Worm (Caenorhabditis elegans) whole organism, L4 larva: ENCODE data around the gene fbxa-36.

Source experiments
- F44E2.7 ChIP-seq: fragments of 200-800 bp; sonication (Bioruptor generic); IDR thresholded peaks from 2 replicates; pipeline ENCODE4 v2.1.2; 2022; ENCODE audit warnings: missing genetic modification characterization, missing compliant biosample characterization
- F49E8.2 ChIP-seq: sonication (generic microtip); optimal IDR thresholded peaks from 2 replicates; lab custom pipeline; 2016; ENCODE audit warnings: missing compliant biosample characterization, mild to moderate bottlenecking, missing genetic modification characterization, borderline replicate concordance
- Y105C5A.15 ChIP-seq: fragments of 200-800 bp; sonication (Bioruptor generic); IDR thresholded peaks from 2 replicates; pipeline ENCODE4 v1.3.6; 2022; ENCODE audit warnings: missing genetic modification characterization, missing compliant biosample characterization
- ZK337.2 ChIP-seq: fragments of 200-800 bp; sonication (Bioruptor generic); IDR thresholded peaks from 2 replicates; pipeline ENCODE4 v1.3.6; 2022; ENCODE audit warnings: missing genetic modification reagents, missing genetic modification characterization, missing compliant biosample characterization
- ZK546.5 ChIP-seq, 2 experiments: sonication (generic microtip); optimal IDR thresholded peaks; 2 replicates each; lab custom pipeline; 2017; ENCODE audit warnings: missing biosample characterization in 2 of 2, missing genetic modification characterization in 2 of 2
- aha-1 ChIP-seq: fragments of 150-350 bp; peaks from one replicate; lab custom pipeline; 2014; ENCODE audit warnings: missing biosample characterization, missing genetic modification characterization
- attf-4 ChIP-seq: sonication (generic microtip); optimal IDR thresholded peaks from 3 replicates; lab custom pipeline; 2017; ENCODE audit warnings: missing biosample characterization, missing genetic modification characterization
- ceh-32 ChIP-seq: sonication (generic microtip); optimal IDR thresholded peaks from 2 replicates; lab custom pipeline; 2016; ENCODE audit warnings: mild to moderate bottlenecking, missing genetic modification characterization, missing compliant biosample characterization; ENCODE audit not compliant: poor library complexity
- daf-16 ChIP-seq, 3 experiments: sonication (generic microtip); optimal IDR thresholded peaks; 2 replicates each; lab custom pipeline; 2016 to 2017; ENCODE audit warnings: missing genetic modification characterization in 3 of 3, missing genetic modification reagents in 3 of 3, mild to moderate bottlenecking in 2 of 3, missing compliant biosample characterization in 2 of 3, missing biosample characterization in 1 of 3, moderate library complexity in 1 of 3
- dmd-6 ChIP-seq: fragments of 200-800 bp; sonication (Bioruptor generic); IDR thresholded peaks from 2 replicates; pipeline ENCODE4 v1.3.6; 2022; ENCODE audit warnings: missing genetic modification reagents, missing genetic modification characterization, missing compliant biosample characterization
- dpl-1 ChIP-seq: fragments of 150-350 bp; optimal IDR thresholded peaks from 2 replicates; lab custom pipeline; 2014; ENCODE audit warnings: missing biosample characterization, missing genetic modification reagents, missing genetic modification characterization
- dve-1 ChIP-seq: sonication (generic microtip); optimal IDR thresholded peaks from 2 replicates; lab custom pipeline; 2017; ENCODE audit warnings: antibody characterized with exemption, mild to moderate bottlenecking, missing genetic modification characterization, missing compliant biosample characterization; ENCODE audit not compliant: insufficient read depth
- egl-27 ChIP-seq: sonication (generic microtip); optimal IDR thresholded peaks from 3 replicates; lab custom pipeline; 2017; ENCODE audit warnings: missing biosample characterization, missing genetic modification reagents, missing genetic modification characterization
- fkh-10 ChIP-seq: fragments of 150-350 bp; optimal IDR thresholded peaks from 2 replicates; lab custom pipeline; 2014; ENCODE audit warnings: missing biosample characterization, missing genetic modification reagents, missing genetic modification characterization
- hlh-11 ChIP-seq: fragments of 200-800 bp; sonication (Bioruptor generic); optimal IDR thresholded peaks from 2 replicates; lab custom pipeline; 2018; ENCODE audit warnings: mild to moderate bottlenecking, missing genetic modification characterization, missing compliant biosample characterization
- hlh-30 ChIP-seq: sonication (generic microtip); optimal IDR thresholded peaks from 2 replicates; lab custom pipeline; 2017; ENCODE audit warnings: antibody characterized with exemption, mild to moderate bottlenecking, missing genetic modification characterization, missing compliant biosample characterization; ENCODE audit not compliant: insufficient read depth
- lin-1 ChIP-seq: fragments of 200-800 bp; sonication (Bioruptor generic); IDR thresholded peaks from 2 replicates; pipeline ENCODE4 v1.3.6; 2022; ENCODE audit warnings: missing genetic modification reagents, missing genetic modification characterization, missing compliant biosample characterization
- lsy-2 ChIP-seq, 2 experiments: fragments of 150-350 bp in 1 of 2; sonication (generic microtip) in 1 of 2; optimal IDR thresholded peaks; 2 replicates each; lab custom pipeline; 2014 to 2017; ENCODE audit warnings: missing biosample characterization in 2 of 2, missing genetic modification characterization in 2 of 2
- madf-9 ChIP-seq: fragments of 200-800 bp; sonication (Bioruptor generic); conservative IDR thresholded peaks from 2 replicates; pipeline ENCODE4 v1.3.6; 2022; ENCODE audit warnings: missing genetic modification reagents, missing genetic modification characterization, missing compliant biosample characterization
- mdl-1 ChIP-seq, 2 experiments: fragments of 150-350 bp in 1 of 2; sonication (generic microtip) in 1 of 2; optimal IDR thresholded peaks; 2 replicates each; lab custom pipeline; 2014 to 2017; ENCODE audit warnings: missing biosample characterization in 2 of 2, missing genetic modification characterization in 2 of 2
- mes-2 ChIP-seq: sonication (generic microtip); optimal IDR thresholded peaks from 2 replicates; lab custom pipeline; 2016; ENCODE audit warnings: missing genotype, mild to moderate bottlenecking, missing genetic modification characterization, missing compliant biosample characterization; ENCODE audit not compliant: poor library complexity, severe bottlenecking
- nhr-10 ChIP-seq: fragments of 150-350 bp; optimal IDR thresholded peaks from 2 replicates; lab custom pipeline; 2014; ENCODE audit warnings: missing biosample characterization, missing genetic modification characterization
- nhr-28 ChIP-seq: fragments of 150-350 bp; optimal IDR thresholded peaks from 2 replicates; lab custom pipeline; 2014; ENCODE audit warnings: missing biosample characterization, missing genetic modification characterization
- nhr-76 ChIP-seq: fragments of 150-350 bp; optimal IDR thresholded peaks from 2 replicates; lab custom pipeline; 2014; ENCODE audit warnings: missing biosample characterization, missing genetic modification characterization
- nhr-77 ChIP-seq: fragments of 150-350 bp; optimal IDR thresholded peaks from 2 replicates; lab custom pipeline; 2014; ENCODE audit warnings: missing biosample characterization, missing genetic modification characterization
- sdz-12 ChIP-seq: fragments of 200-800 bp; sonication (Bioruptor generic); optimal IDR thresholded peaks from 2 replicates; lab custom pipeline; 2018; ENCODE audit warnings: mild to moderate bottlenecking, missing genetic modification characterization, missing compliant biosample characterization
- spr-1 ChIP-seq: sonication (generic microtip); optimal IDR thresholded peaks from 2 replicates; lab custom pipeline; 2016; ENCODE audit warnings: mild to moderate bottlenecking, missing genetic modification characterization, missing compliant biosample characterization
- unc-62 ChIP-seq, 3 experiments: fragments of 150-350 bp in 1 of 3; sonication (generic microtip); optimal IDR thresholded peaks in 2 of 3; peaks in 1 of 3; 1 replicate in 1 of 3; 2 replicates in 2 of 3; lab custom pipeline; 2014 to 2017; ENCODE audit warnings: missing biosample characterization in 3 of 3, missing genetic modification characterization in 3 of 3, missing genetic modification reagents in 3 of 3, missing genotype in 1 of 3
- zip-2 ChIP-seq: fragments of 150-350 bp; optimal IDR thresholded peaks from 2 replicates; lab custom pipeline; 2014; ENCODE audit warnings: missing biosample characterization, missing genetic modification characterization

fbxa-36 gene

ce11 chrIII:1248335-1248734 is 44.7 kb downstream of the fbxa-36 start:
- no peak for TF ChIP-seq F44E2.7 (GFP tag; lab: Robert Waterston, UW)
- no peak for TF ChIP-seq nhr-77 (tag; lab: Kevin White, UChicago)
- TF ChIP-seq sdz-12 (GFP tag; lab: Kevin White, UChicago) = no peak
- TF ChIP-seq spr-1 (tag; lab: Kevin White, UChicago) = no peak
- TF ChIP-seq egl-27 (tag; lab: Kevin White, UChicago) = no peak
- no peak for TF ChIP-seq dmd-6 (GFP tag; lab: Robert Waterston, UW)
- TF ChIP-seq ZK546.5 (tag; optimal IDR thresholded peaks at IDR 0.05; lab: Kevin White, UChicago) = no peak
- TF ChIP-seq unc-62 (GFP tag; optimal IDR thresholded peaks at IDR 0.05 in 1 of 2; lab: Kevin White, UChicago) = no peak
- TF ChIP-seq unc-62 (tag; optimal IDR thresholded peaks at IDR 0.05; lab: Kevin White, UChicago) = no peak

- TF ChIP-seq daf-16 (GFP tag; optimal IDR thresholded peaks at IDR 0.05; lab: Kevin White, UChicago) = no peak
- peak; percentile 39 for TF ChIP-seq daf-16 (tag; optimal IDR thresholded peaks at IDR 0.05; lab: Kevin White, UChicago)
- TF ChIP-seq hlh-30 = peak; percentile 24
- peak; percentile 14 for TF ChIP-seq dve-1
- TF ChIP-seq mes-2 (tag; lab: Kevin White, UChicago) = peak; percentile 35
- TF ChIP-seq lsy-2 (tag; optimal IDR thresholded peaks at IDR 0.05; lab: Kevin White, UChicago) = peak in 1 of 2 experiments; percentile 54
- TF ChIP-seq zip-2 = peak; percentile 94
- no peak for TF ChIP-seq attf-4 (tag; lab: Kevin White, UChicago)
- TF ChIP-seq ceh-32 (tag; lab: Kevin White, UChicago) = no peak
- peak; percentile 11 for TF ChIP-seq fkh-10 (GFP tag; lab: Kevin White, UChicago)
- no peak for TF ChIP-seq mdl-1 (tag; optimal IDR thresholded peaks at IDR 0.05; lab: Kevin White, UChicago)
- peak; percentile 43 for TF ChIP-seq nhr-28
- TF ChIP-seq aha-1 (tag; lab: Kevin White, UChicago) = peak; percentile 43
- no peak for TF ChIP-seq Y105C5A.15
- no peak for TF ChIP-seq madf-9 (GFP tag; lab: Robert Waterston, UW)
- TF ChIP-seq unc-62 (GFP tag; optimal IDR thresholded peaks at IDR 0.05 in 1 of 2; lab: Kevin White, UChicago) = peak in 1 of 2 experiments; percentile 18
- no peak for TF ChIP-seq unc-62 (tag; optimal IDR thresholded peaks at IDR 0.05; lab: Kevin White, UChicago)
- no peak for TF ChIP-seq F49E8.2 (tag; lab: Kevin White, UChicago)
- no peak for TF ChIP-seq ZK337.2
- no peak for TF ChIP-seq lin-1 (GFP tag; lab: Robert Waterston, UW)
- TF ChIP-seq dpl-1 (GFP tag; lab: Kevin White, UChicago) = peak; percentile 15
- no peak for TF ChIP-seq nhr-76 (tag; lab: Kevin White, UChicago)
- no peak for TF ChIP-seq nhr-10 (tag; lab: Kevin White, UChicago)
- TF ChIP-seq hlh-11 = peak; percentile 31
- TF ChIP-seq, all 104 proteins: peak for 12
Measured at ce11 chrIII:1243199-1243598, 49.8 kb downstream of the fbxa-36 start, which contains the start of gene fbxa-63. Gene fbxa-63 (plus strand): TSS chrIII:1243508.
